Worm (Caenorhabditis elegans) whole organism, dauer: ENCODE results near the gene B0001.2.

Experiments used
- unc-62 ChIP-seq: sonication (generic microtip); optimal IDR thresholded peaks from 2 replicates; lab custom pipeline; 2017; ENCODE audit warnings: missing biosample characterization, missing genetic modification reagents, missing genetic modification characterization

B0001.2 gene

ce11 chrIV:12120536-12120935 is 30.2 kb downstream of the B0001.2 start:
- TF ChIP-seq unc-62 (GFP tag; lab: Kevin White, UChicago), result no peak

ce11 chrIV:12114498-12114897 is 36.3 kb downstream of the B0001.2 start:
- TF ChIP-seq unc-62 (GFP tag; lab: Kevin White, UChicago), result no peak

ce11 chrIV:12113056-12113455 is 37.7 kb downstream of the B0001.2 start:
- TF ChIP-seq unc-62 (GFP tag; lab: Kevin White, UChicago), result no peak

- no peak for TF ChIP-seq unc-62 (GFP tag; lab: Kevin White, UChicago)
Measured at ce11 chrIV:12111477-12111876, 39.3 kb downstream of the B0001.2 start, which contains the start of gene dlc-2. dlc-2 (minus strand) TSS chrIV:12111577.

ce11 chrIV:12110339-12110738 is 40.4 kb downstream of the B0001.2 start, which contains the start of gene col-129:
col-129 (minus strand) TSS chrIV:12110439.
- no peak for TF ChIP-seq unc-62 (GFP tag; lab: Kevin White, UChicago)

ce11 chrIV:12109743-12110142 is 41.0 kb downstream of the B0001.2 start:
- TF ChIP-seq unc-62 (GFP tag; lab: Kevin White, UChicago), result no peak

- no peak for TF ChIP-seq unc-62 (GFP tag; lab: Kevin White, UChicago)
Measured at ce11 chrIV:12108984-12109657, 41.7 kb downstream of the B0001.2 start.

ce11 chrIV:12105558-12105957 is 45.2 kb downstream of the B0001.2 start, which contains the start of gene M18.3:
M18.3 (plus strand) TSS chrIV:12105858.
- TF ChIP-seq unc-62 (GFP tag; lab: Kevin White, UChicago), result no peak
